Worm (Caenorhabditis elegans) whole organism, L4 larva: ENCODE data around the gene metl-6.

ENCODE experiments used
- R02D3.7 ChIP-seq: fragments of 150-350 bp; sonication (generic microtip); optimal IDR thresholded peaks from 3 replicates; lab custom pipeline; 2014; ENCODE audit warnings: missing biosample characterization, missing genetic modification characterization
- ZK546.5 ChIP-seq, 2 experiments: sonication (generic microtip); optimal IDR thresholded peaks; 2 replicates each; lab custom pipeline; 2017; ENCODE audit warnings: missing biosample characterization in 2 of 2, missing genetic modification characterization in 2 of 2
- aly-2 ChIP-seq: sonication (generic microtip); optimal IDR thresholded peaks from 2 replicates; lab custom pipeline; 2018; ENCODE audit warnings: missing biosample characterization, missing genetic modification characterization
- lin-39 ChIP-seq: fragments of 150-350 bp; optimal IDR thresholded peaks from 2 replicates; lab custom pipeline; 2014; ENCODE audit warnings: missing biosample characterization, missing genetic modification reagents, missing genetic modification characterization
- nhr-237 ChIP-seq: sonication (generic microtip); optimal IDR thresholded peaks from 2 replicates; lab custom pipeline; 2017; ENCODE audit warnings: missing biosample characterization, missing genetic modification characterization
- set-16 ChIP-seq: fragments of 200-800 bp; sonication (Bioruptor generic); IDR thresholded peaks from 2 replicates; pipeline ENCODE4 v1.3.6; 2022; ENCODE audit warnings: missing genetic modification reagents, missing genetic modification characterization, missing compliant biosample characterization
- spr-3 ChIP-seq: fragments of 200-800 bp; sonication (Bioruptor generic); optimal IDR thresholded peaks from 2 replicates; lab custom pipeline; 2018; ENCODE audit warnings: mild to moderate bottlenecking, missing genetic modification characterization, missing compliant biosample characterization
- zag-1 ChIP-seq: fragments of 150-350 bp; optimal IDR thresholded peaks from 2 replicates; lab custom pipeline; 2014; ENCODE audit warnings: missing biosample characterization, missing genetic modification characterization
- ztf-11 ChIP-seq: fragments of 150-350 bp; optimal IDR thresholded peaks from 2 replicates; lab custom pipeline; 2014; ENCODE audit warnings: missing biosample characterization, missing genetic modification characterization

DNA sequence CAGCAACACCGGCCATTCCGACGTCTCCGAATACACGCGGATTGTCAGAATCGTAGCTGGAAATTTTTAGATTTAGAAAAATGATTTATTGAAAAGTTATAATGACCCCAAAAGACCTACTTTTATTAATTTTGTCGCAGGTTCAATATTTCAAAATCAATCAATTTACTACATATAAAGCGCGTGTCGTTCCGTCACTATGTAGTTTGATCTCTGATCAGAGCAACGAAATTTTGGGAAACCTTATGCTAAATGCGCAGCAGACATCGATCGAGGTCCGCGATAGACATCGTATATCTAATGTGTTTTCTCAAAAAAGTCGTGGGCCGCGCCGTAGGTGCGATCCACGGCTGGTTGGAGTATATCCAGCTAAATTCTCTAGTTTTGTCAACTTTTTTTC is 15.0 kb downstream of the metl-6 start:
- TF ChIP-seq set-16 (GFP tag; lab: Robert Waterston, UW): no peak
- TF ChIP-seq lin-39: no peak
- TF ChIP-seq R02D3.7: no peak
- no peak for TF ChIP-seq aly-2 (tag; lab: Kevin White, UChicago)
- no peak for TF ChIP-seq ztf-11 (tag; lab: Kevin White, UChicago)
- TF ChIP-seq nhr-237: no peak
- no peak for TF ChIP-seq ZK546.5 (tag; optimal IDR thresholded peaks at IDR 0.05; lab: Kevin White, UChicago)
- no peak for TF ChIP-seq zag-1 (tag; lab: Kevin White, UChicago)
- no peak for TF ChIP-seq spr-3
